Fruit fly (Drosophila melanogaster): ENCODE results near the gene CG33090.

The CG33090 gene

dm6 chr2L:14386522-14386921, 52.6 kb downstream of the CG33090 start (continued):
- TF ChIP-seq CrebA (GFP tag; optimal IDR thresholded peaks at IDR 0.05; ENCODE audit: borderline replicate concordance) (peak; percentile 32), br (GFP tag; optimal IDR thresholded peaks at IDR 0.05) (peak; percentile 96), Rel (GFP tag; optimal IDR thresholded peaks at IDR 0.05) (peak; percentile 84), Rel (tag; optimal IDR thresholded peaks at IDR 0.05) (peak; percentile 77), h (GFP tag; optimal IDR thresholded peaks at IDR 0.05) (peak; percentile 97), tai (GFP tag; optimal IDR thresholded peaks at IDR 0.05) (peak; percentile 88), Abd-B (GFP tag; optimal IDR thresholded peaks at IDR 0.05) (no peak), Hr83 (GFP tag; optimal IDR thresholded peaks at IDR 0.05; ENCODE audit: poor library complexity, severe bottlenecking) (no peak), lola (GFP tag; optimal IDR thresholded peaks at IDR 0.05) (no peak)

- no peak for TF ChIP-seq Mio (GFP tag; optimal IDR thresholded peaks at IDR 0.05)
- no peak for TF ChIP-seq brk (GFP tag; optimal IDR thresholded peaks at IDR 0.05)
- TF ChIP-seq ey (GFP tag; optimal IDR thresholded peaks at IDR 0.05) = no peak
- TF ChIP-seq Hr83 (GFP tag; optimal IDR thresholded peaks at IDR 0.05; ENCODE audit: poor library complexity, severe bottlenecking) = no peak
- no peak for TF ChIP-seq HLH106 (tag; optimal IDR thresholded peaks at IDR 0.05)
- TF ChIP-seq GATAd (GFP tag; optimal IDR thresholded peaks at IDR 0.05) = no peak
Measured at dm6 chr2L:14388448-14388847, 54.5 kb downstream of the CG33090 start.

- TF ChIP-seq N (GFP tag; optimal IDR thresholded peaks at IDR 0.05) (no peak), Hr83 (GFP tag; optimal IDR thresholded peaks at IDR 0.05; ENCODE audit: poor library complexity, severe bottlenecking) (no peak), jim (GFP tag; optimal IDR thresholded peaks at IDR 0.05) (no peak), Myc (optimal IDR thresholded peaks at IDR 0.05) (no peak), HLH106 (tag; optimal IDR thresholded peaks at IDR 0.05) (no peak), brk (GFP tag; optimal IDR thresholded peaks at IDR 0.05) (no peak), br (GFP tag; optimal IDR thresholded peaks at IDR 0.05) (no peak), Mio (GFP tag; optimal IDR thresholded peaks at IDR 0.05) (no peak), Dfd (GFP tag; optimal IDR thresholded peaks at IDR 0.05) (no peak), ey (GFP tag; optimal IDR thresholded peaks at IDR 0.05) (no peak), sage (GFP tag; optimal IDR thresholded peaks at IDR 0.05) (no peak), woc (GFP tag; optimal IDR thresholded peaks at IDR 0.05) (no peak), CG9705 (GFP tag; optimal IDR thresholded peaks at IDR 0.05) (no peak)
Measured at dm6 chr2L:14393527-14393926, 59.6 kb downstream of the CG33090 start.

dm6 chr2L:14394298-14395064, 60.5 kb downstream of the CG33090 start:
- no peak for TF ChIP-seq usp (GFP tag; optimal IDR thresholded peaks at IDR 0.05)
- TF ChIP-seq woc (GFP tag; optimal IDR thresholded peaks at IDR 0.05) = peak; percentile 28
- TF ChIP-seq fru (GFP tag; optimal IDR thresholded peaks at IDR 0.05) = no peak
- peak; percentile 7 for TF ChIP-seq rgr (GFP tag; optimal IDR thresholded peaks at IDR 0.05)
- TF ChIP-seq sage (GFP tag; optimal IDR thresholded peaks at IDR 0.05) = peak; percentile 11
- no peak for TF ChIP-seq dl (GFP tag; optimal IDR thresholded peaks at IDR 0.05; ENCODE audit: insufficient read depth in 1 of 2, partially characterized antibody in 2 of 2)
- no peak for TF ChIP-seq GATAd (GFP tag; optimal IDR thresholded peaks at IDR 0.05)
- TF ChIP-seq CrebA (GFP tag; optimal IDR thresholded peaks at IDR 0.05; ENCODE audit: borderline replicate concordance) = peak; percentile 51
- TF ChIP-seq Rel (GFP tag; optimal IDR thresholded peaks at IDR 0.05) = peak; percentile 13
- peak; percentile 55 for TF ChIP-seq Rel (tag; optimal IDR thresholded peaks at IDR 0.05)
- no peak for TF ChIP-seq dmrt93B (GFP tag; optimal IDR thresholded peaks at IDR 0.05)
- peak; percentile 28 for TF ChIP-seq HLH106 (tag; optimal IDR thresholded peaks at IDR 0.05)
- TF ChIP-seq Vsx2 (GFP tag; optimal IDR thresholded peaks at IDR 0.05; ENCODE audit: partially characterized antibody) = no peak
- TF ChIP-seq Sp1 (GFP tag; optimal IDR thresholded peaks at IDR 0.05) = peak; percentile 65
- peak in 1 of 2 experiments; percentile 41 for TF ChIP-seq foxo (GFP tag; optimal IDR thresholded peaks at IDR 0.05)
- peak; percentile 26 for TF ChIP-seq h (GFP tag; optimal IDR thresholded peaks at IDR 0.05)
- TF ChIP-seq tai (GFP tag; optimal IDR thresholded peaks at IDR 0.05) = no peak
- peak; percentile 8 for TF ChIP-seq ey (GFP tag; optimal IDR thresholded peaks at IDR 0.05)

- TF ChIP-seq OdsH (GFP tag; optimal IDR thresholded peaks at IDR 0.05) (no peak), woc (GFP tag; optimal IDR thresholded peaks at IDR 0.05) (no peak), Rel (GFP tag; optimal IDR thresholded peaks at IDR 0.05) (no peak), Rel (tag; optimal IDR thresholded peaks at IDR 0.05) (no peak), Vsx2 (GFP tag; optimal IDR thresholded peaks at IDR 0.05; ENCODE audit: partially characterized antibody) (no peak), sage (GFP tag; optimal IDR thresholded peaks at IDR 0.05) (no peak), N (GFP tag; optimal IDR thresholded peaks at IDR 0.05) (no peak)
Measured at dm6 chr2L:14395065-14395439, 61.1 kb downstream of the CG33090 start.
